Worm (Caenorhabditis elegans) whole organism, young adult: ENCODE measurements around the gene srlf-3.

ENCODE experiments used
- B0019.2 ChIP-seq: fragments of 200-800 bp; sonication (Bioruptor generic); conservative IDR thresholded peaks from 2 replicates; pipeline ENCODE4 v1.3.6; 2022; ENCODE audit warnings: missing genetic modification reagents, missing genetic modification characterization, missing compliant biosample characterization
- C17E4.6 ChIP-seq: fragments of 200-800 bp; sonication (Bioruptor generic); IDR thresholded peaks from 2 replicates; pipeline ENCODE4 v1.3.6; 2022; ENCODE audit warnings: missing genetic modification reagents, missing genetic modification characterization, missing compliant biosample characterization
- D2030.7 ChIP-seq: fragments of 200-800 bp; sonication (Bioruptor generic); IDR thresholded peaks from 2 replicates; pipeline ENCODE4 v1.3.6; 2022; ENCODE audit warnings: missing genetic modification reagents, missing genetic modification characterization, missing compliant biosample characterization
- F33H1.4 ChIP-seq: fragments of 200-800 bp; sonication (Bioruptor generic); IDR thresholded peaks from 2 replicates; pipeline ENCODE4 v1.3.6; 2022; ENCODE audit warnings: missing genetic modification reagents, missing genetic modification characterization, missing compliant biosample characterization
- F49E8.2 ChIP-seq: sonication (generic microtip); optimal IDR thresholded peaks from 3 replicates; lab custom pipeline; 2017; ENCODE audit warnings: missing genetic modification characterization, mild to moderate bottlenecking, missing compliant biosample characterization, antibody characterized with exemption, moderate library complexity; ENCODE audit not compliant: insufficient read depth
- T26A5.8 ChIP-seq: sonication (generic microtip); optimal IDR thresholded peaks from 2 replicates; lab custom pipeline; 2016; ENCODE audit warnings: missing genetic modification characterization, missing compliant biosample characterization
- Y79H2A.3 ChIP-seq: fragments of 200-800 bp; sonication (Bioruptor generic); conservative IDR thresholded peaks from 2 replicates; pipeline ENCODE4 v1.3.6; 2022; ENCODE audit warnings: missing genetic modification reagents, missing genetic modification characterization, missing compliant biosample characterization
- Y95B8A.8 ChIP-seq: fragments of 200-800 bp; sonication (Bioruptor generic); IDR thresholded peaks from 2 replicates; pipeline ENCODE4 v1.3.6; 2022; ENCODE audit warnings: missing genetic modification reagents, missing genetic modification characterization, missing compliant biosample characterization
- ZK185.1 ChIP-seq: sonication (generic microtip); optimal IDR thresholded peaks from 2 replicates; lab custom pipeline; 2016; ENCODE audit warnings: mild to moderate bottlenecking, missing genetic modification characterization, missing compliant biosample characterization; ENCODE audit not compliant: poor library complexity, severe bottlenecking
- atf-7 ChIP-seq: sonication (generic microtip); optimal IDR thresholded peaks from 2 replicates; lab custom pipeline; 2017; ENCODE audit warnings: mild to moderate bottlenecking, missing genetic modification characterization, missing compliant biosample characterization
- attf-5 ChIP-seq: fragments of 200-800 bp; sonication (Bioruptor generic); optimal IDR thresholded peaks from 2 replicates; lab custom pipeline; 2018; ENCODE audit warnings: mild to moderate bottlenecking, missing genetic modification characterization, missing compliant biosample characterization
- attf-6 ChIP-seq: fragments of 200-800 bp; sonication (Bioruptor generic); IDR thresholded peaks from 2 replicates; pipeline ENCODE4 v1.3.6; 2022; ENCODE audit warnings: missing genetic modification reagents, missing genetic modification characterization, missing compliant biosample characterization
- bed-2 ChIP-seq: fragments of 200-800 bp; sonication (Bioruptor generic); IDR thresholded peaks from 2 replicates; pipeline ENCODE4 v1.3.6; 2022; ENCODE audit warnings: missing genetic modification reagents, missing genetic modification characterization, missing compliant biosample characterization
- cebp-1 ChIP-seq, 2 experiments: fragments of 200-800 bp in 1 of 2; sonication (Bioruptor generic) in 1 of 2; sonication (generic microtip) in 1 of 2; IDR thresholded peaks in 1 of 2; optimal IDR thresholded peaks in 1 of 2; 2 replicates each; pipeline versions ENCODE4 v1.3.6 to Lab custom; 2017 to 2022; ENCODE audit warnings: missing compliant biosample characterization in 2 of 2, missing genetic modification characterization in 2 of 2, mild to moderate bottlenecking in 1 of 2, missing genetic modification reagents in 1 of 2, moderate library complexity in 1 of 2
- ceh-27 ChIP-seq: fragments of 200-800 bp; sonication (Bioruptor generic); optimal IDR thresholded peaks from 2 replicates; lab custom pipeline; 2018; ENCODE audit warnings: mild to moderate bottlenecking, missing genetic modification characterization, moderate library complexity, missing compliant biosample characterization
- ceh-91 ChIP-seq: fragments of 200-800 bp; sonication (Bioruptor generic); IDR thresholded peaks from 2 replicates; pipeline ENCODE4 v1.3.6; 2022; ENCODE audit warnings: missing genetic modification reagents, missing genetic modification characterization, missing compliant biosample characterization
- die-1 ChIP-seq: sonication (generic microtip); optimal IDR thresholded peaks from 2 replicates; lab custom pipeline; 2016; ENCODE audit warnings: missing genotype, mild to moderate bottlenecking, missing genetic modification characterization, missing compliant biosample characterization
- dox-1 ChIP-seq: fragments of 200-800 bp; sonication (Bioruptor generic); IDR thresholded peaks from 2 replicates; pipeline ENCODE4 v1.3.6; 2022; ENCODE audit warnings: missing genetic modification reagents, missing genetic modification characterization, missing compliant biosample characterization
- ekl-4 ChIP-seq: fragments of 200-800 bp; sonication (Bioruptor generic); IDR thresholded peaks from 2 replicates; pipeline ENCODE4 v1.3.6; 2022; ENCODE audit warnings: missing genetic modification reagents, missing genetic modification characterization, missing compliant biosample characterization
- him-1 ChIP-seq: sonication (generic microtip); optimal IDR thresholded peaks from 2 replicates; lab custom pipeline; 2016; ENCODE audit warnings: missing genotype, missing genetic modification reagents, missing genetic modification characterization, missing compliant biosample characterization
- hlh-26 ChIP-seq: fragments of 200-800 bp; sonication (Bioruptor generic); conservative IDR thresholded peaks from 2 replicates; pipeline ENCODE4 v1.3.6; 2022; ENCODE audit warnings: missing genetic modification reagents, missing genetic modification characterization, missing compliant biosample characterization
- hmg-1.2 ChIP-seq: fragments of 200-800 bp; sonication (Bioruptor generic); IDR thresholded peaks from 2 replicates; pipeline ENCODE4 v1.3.6; 2022; ENCODE audit warnings: missing genetic modification reagents, missing genetic modification characterization, missing compliant biosample characterization
- lin-54 ChIP-seq: fragments of 200-800 bp; sonication (Bioruptor generic); optimal IDR thresholded peaks from 2 replicates; lab custom pipeline; 2018; ENCODE audit warnings: mild to moderate bottlenecking, missing genetic modification characterization, missing compliant biosample characterization
- lsl-1 ChIP-seq: fragments of 200-800 bp; sonication (Bioruptor generic); optimal IDR thresholded peaks from 2 replicates; lab custom pipeline; 2018; ENCODE audit warnings: mild to moderate bottlenecking, missing genetic modification characterization, moderate library complexity, missing compliant biosample characterization
- madf-3 ChIP-seq: fragments of 200-800 bp; sonication (Bioruptor generic); IDR thresholded peaks from 2 replicates; pipeline ENCODE4 v1.3.6; 2022; ENCODE audit warnings: missing genetic modification reagents, missing genetic modification characterization, missing compliant biosample characterization
- madf-8 ChIP-seq: fragments of 200-800 bp; sonication (Bioruptor generic); conservative IDR thresholded peaks from 2 replicates; pipeline ENCODE4 v1.3.6; 2022; ENCODE audit warnings: missing genetic modification reagents, missing genetic modification characterization, missing compliant biosample characterization
- mcd-1 ChIP-seq: fragments of 200-800 bp; sonication (Bioruptor generic); IDR thresholded peaks from 2 replicates; pipeline ENCODE4 v1.3.6; 2022; ENCODE audit warnings: missing genetic modification reagents, missing genetic modification characterization, missing compliant biosample characterization
- nfya-2 ChIP-seq: fragments of 200-800 bp; sonication (Bioruptor generic); IDR thresholded peaks from 2 replicates; pipeline ENCODE4 v1.3.6; 2022; ENCODE audit warnings: missing genetic modification reagents, missing genetic modification characterization, missing compliant biosample characterization
- nfyb-1 ChIP-seq: fragments of 200-800 bp; sonication (Bioruptor generic); IDR thresholded peaks from 2 replicates; pipeline ENCODE4 v1.3.6; 2022; ENCODE audit warnings: missing genetic modification reagents, missing genetic modification characterization, missing compliant biosample characterization
- nhr-120 ChIP-seq: fragments of 200-800 bp; sonication (Bioruptor generic); IDR thresholded peaks from 2 replicates; pipeline ENCODE4 v1.3.6; 2022; ENCODE audit warnings: missing genetic modification characterization, missing compliant biosample characterization
- pbrm-1 ChIP-seq: fragments of 200-800 bp; sonication (Bioruptor generic); IDR thresholded peaks from 2 replicates; pipeline ENCODE4 v1.3.6; 2022; ENCODE audit warnings: missing genetic modification reagents, missing genetic modification characterization, missing compliant biosample characterization
- rcor-1 ChIP-seq: fragments of 200-800 bp; sonication (Bioruptor generic); IDR thresholded peaks from 2 replicates; pipeline ENCODE4 v1.3.6; 2022; ENCODE audit warnings: missing genetic modification reagents, missing genetic modification characterization, missing compliant biosample characterization
- rec-8 ChIP-seq, 2 experiments: sonication (generic microtip); optimal IDR thresholded peaks; 2 replicates each; lab custom pipeline; 2016; ENCODE audit warnings: mild to moderate bottlenecking in 2 of 2, missing genetic modification characterization in 2 of 2, missing genetic modification reagents in 2 of 2, missing genotype in 2 of 2, missing biosample characterization in 1 of 2, missing compliant biosample characterization in 1 of 2, moderate library complexity in 1 of 2
- sdz-38 ChIP-seq: sonication (generic microtip); optimal IDR thresholded peaks from 2 replicates; lab custom pipeline; 2016; ENCODE audit warnings: missing genotype, missing genetic modification characterization, missing compliant biosample characterization
- snpc-3.4 ChIP-seq: sonication (generic microtip); optimal IDR thresholded peaks from 2 replicates; lab custom pipeline; 2017; ENCODE audit warnings: missing genetic modification characterization, mild to moderate bottlenecking, missing compliant biosample characterization, antibody characterized with exemption, moderate library complexity, missing genotype, missing genetic modification reagents
- snpc-4 ChIP-seq, 5 experiments: fragments of 150-350 bp in 1 of 5; sonication (generic microtip) in 4 of 5; optimal IDR thresholded peaks; 2 replicates each; lab custom pipeline; 2014 to 2018; ENCODE audit warnings: missing genetic modification characterization in 5 of 5, missing biosample characterization in 3 of 5, antibody characterized with exemption in 2 of 5, mild to moderate bottlenecking in 2 of 5, missing compliant biosample characterization in 2 of 5, missing genotype in 2 of 5, moderate library complexity in 2 of 5, missing genetic modification reagents in 1 of 5
- tbp1 ChIP-seq: fragments of 200-800 bp; sonication (Bioruptor generic); optimal IDR thresholded peaks from 2 replicates; lab custom pipeline; 2018; ENCODE audit warnings: mild to moderate bottlenecking, missing genetic modification characterization, missing compliant biosample characterization
- tlf-1 ChIP-seq: fragments of 200-800 bp; sonication (Bioruptor generic); optimal IDR thresholded peaks from 2 replicates; lab custom pipeline; 2018; ENCODE audit warnings: mild to moderate bottlenecking, missing genetic modification characterization, missing compliant biosample characterization
- unc-130 ChIP-seq: sonication (generic microtip); optimal IDR thresholded peaks from 2 replicates; lab custom pipeline; 2016; ENCODE audit warnings: missing genetic modification reagents, missing genetic modification characterization, missing compliant biosample characterization
- xnd-1 ChIP-seq: sonication (generic microtip); optimal IDR thresholded peaks from 2 replicates; lab custom pipeline; 2016; ENCODE audit warnings: missing genotype, missing genetic modification reagents, missing genetic modification characterization, missing compliant biosample characterization
- ztf-18 ChIP-seq: sonication (generic microtip); optimal IDR thresholded peaks from 2 replicates; lab custom pipeline; 2016; ENCODE audit warnings: missing genotype, mild to moderate bottlenecking, missing genetic modification characterization, missing compliant biosample characterization
- ztf-25 ChIP-seq: fragments of 200-800 bp; sonication (Bioruptor generic); IDR thresholded peaks from 2 replicates; pipeline ENCODE4 v1.3.6; 2022; ENCODE audit warnings: missing genetic modification reagents, missing genetic modification characterization, missing compliant biosample characterization

Gene srlf-3

DNA sequence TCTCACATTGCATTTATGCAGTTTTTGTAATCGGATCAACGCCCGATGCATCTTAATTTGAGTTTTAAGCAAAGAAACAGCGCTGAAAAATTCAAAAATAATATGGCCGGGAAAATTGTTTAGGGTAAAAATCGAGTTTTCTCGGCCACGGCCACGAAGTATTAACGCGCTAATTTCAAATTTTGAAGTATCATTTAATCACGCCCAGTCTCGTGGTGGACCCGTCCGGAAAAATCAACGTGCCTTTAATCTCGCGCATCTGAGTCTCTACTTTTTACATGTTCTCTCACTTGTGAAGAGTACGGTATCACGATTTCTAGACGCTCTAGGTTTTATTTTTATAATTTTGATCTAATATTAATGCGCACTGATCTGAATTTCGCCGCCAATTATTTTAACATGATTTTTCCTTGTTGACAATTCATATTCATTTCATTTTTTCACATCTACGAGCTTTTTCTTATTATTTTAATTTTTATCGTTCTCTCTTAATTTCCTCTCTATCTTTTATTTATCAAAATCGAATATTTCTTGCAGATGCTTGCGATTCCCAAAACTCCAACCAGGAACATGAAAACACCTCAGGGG is 11.6 kb downstream of the srlf-3 start, which contains the start of the genes acdh-13 and mesp-1 (continued):
- TF ChIP-seq snpc-4 (GFP tag; optimal IDR thresholded peaks at IDR 0.05; lab: Kevin White, UChicago) (peak; percentile 42), snpc-4 (tag; optimal IDR thresholded peaks at IDR 0.05; lab: Kevin White, UChicago) (peak; percentile 9 to 48 (median 26)), madf-3 (no peak), lin-54 (peak; percentile 95), Y95B8A.8 (GFP tag; lab: Robert Waterston, UW) (peak; percentile 72; the same call in 1 of the 2 replicates), tbp1 (GFP tag; lab: Kevin White, UChicago) (peak; percentile 59), ztf-18 (peak; percentile 29), mcd-1 (peak; percentile 58), tlf-1 (GFP tag; lab: Kevin White, UChicago) (peak; percentile 86), D2030.7 (GFP tag; lab: Robert Waterston, UW) (peak; percentile 95), nfyb-1 (GFP tag; lab: Robert Waterston, UW) (peak; percentile 56; the same call in 1 of the 2 replicates), unc-130 (GFP tag; lab: Kevin White, UChicago) (peak; percentile 94), pbrm-1 (GFP tag; lab: Robert Waterston, UW) (peak; percentile 69; the same call in 1 of the 2 replicates), ekl-4 (GFP tag; lab: Robert Waterston, UW) (peak; percentile 74), attf-5 (no peak), rec-8 (tag; optimal IDR thresholded peaks at IDR 0.05; lab: Kevin White, UChicago) (peak; percentile 25 to 28), ceh-27 (GFP tag; lab: Kevin White, UChicago) (peak; percentile 21), rcor-1 (GFP tag; lab: Robert Waterston, UW) (peak; percentile 76), xnd-1 (tag; lab: Kevin White, UChicago) (peak; percentile 91), bed-2 (GFP tag; lab: Robert Waterston, UW) (peak; percentile 71; the same call in 1 of the 2 replicates), dox-1 (GFP tag; lab: Robert Waterston, UW) (peak; percentile 92), him-1 (tag; lab: Kevin White, UChicago) (peak; percentile 28), B0019.2 (GFP tag; lab: Robert Waterston, UW) (peak; percentile 79), lsl-1 (GFP tag; lab: Kevin White, UChicago) (peak; percentile 90), Y79H2A.3 (GFP tag; lab: Robert Waterston, UW) (no peak), ceh-91 (GFP tag; lab: Robert Waterston, UW) (peak; percentile 90)

DNA sequence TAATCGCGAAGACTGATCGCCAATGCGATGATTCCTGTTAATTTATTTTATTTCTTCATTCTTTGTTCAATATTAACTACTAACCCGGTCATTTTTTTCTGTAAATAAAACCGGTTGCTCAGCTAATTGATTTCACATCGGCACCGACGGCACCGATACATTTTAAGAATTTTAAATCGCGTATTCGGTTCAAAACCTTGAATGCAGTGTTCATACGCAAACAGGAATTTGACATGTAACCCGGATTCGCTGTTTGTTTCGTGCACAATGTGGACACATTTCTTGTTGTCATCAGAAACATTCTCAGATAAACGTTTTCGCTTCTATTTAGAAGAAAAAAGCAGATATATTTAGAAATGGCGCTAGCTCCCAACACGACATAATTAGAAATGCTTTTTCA is 12.7 kb downstream of the srlf-3 start:
- TF ChIP-seq snpc-4 (GFP tag; optimal IDR thresholded peaks at IDR 0.05; lab: Kevin White, UChicago) (no peak), snpc-4 (tag; optimal IDR thresholded peaks at IDR 0.05; lab: Kevin White, UChicago) (no peak), T26A5.8 (tag; lab: Kevin White, UChicago) (no peak), sdz-38 (no peak), madf-8 (GFP tag; lab: Robert Waterston, UW) (peak; percentile 55), C17E4.6 (GFP tag; lab: Robert Waterston, UW) (0 out of 2 replicates have a peak, but pooled peaks have one; percentile 62), hlh-26 (GFP tag; lab: Robert Waterston, UW) (no peak), ztf-25 (GFP tag; lab: Robert Waterston, UW) (peak; percentile 86), Y95B8A.8 (GFP tag; lab: Robert Waterston, UW) (peak; percentile 80; the same call in 1 of the 2 replicates), snpc-3.4 (tag; lab: Kevin White, UChicago) (peak; percentile 32), atf-7 (tag; lab: Kevin White, UChicago) (no peak), madf-3 (0 out of 2 replicates have a peak, but pooled peaks have one; percentile 58), cebp-1 (GFP tag; IDR thresholded peaks at IDR 0.05; lab: Robert Waterston, UW) (no peak), cebp-1 (tag; optimal IDR thresholded peaks at IDR 0.05; lab: Kevin White, UChicago) (peak; percentile 13), attf-6 (peak; percentile 64), B0019.2 (GFP tag; lab: Robert Waterston, UW) (0 out of 2 replicates have a peak, but pooled peaks have one; percentile 24), die-1 (peak; percentile 19), lin-54 (peak; percentile 17), hmg-1.2 (GFP tag; lab: Robert Waterston, UW) (peak; percentile 45), nfya-2 (GFP tag; lab: Robert Waterston, UW) (no peak), nhr-120 (no peak), tbp1 (GFP tag; lab: Kevin White, UChicago) (peak; percentile 4), pbrm-1 (GFP tag; lab: Robert Waterston, UW) (peak; percentile 64; the same call in 1 of the 2 replicates), F33H1.4 (GFP tag; lab: Robert Waterston, UW) (peak; percentile 41), ZK185.1 (tag; lab: Kevin White, UChicago) (no peak), Y79H2A.3 (GFP tag; lab: Robert Waterston, UW) (peak; percentile 78; the same call in 1 of the 2 replicates), F49E8.2 (peak; percentile 55)
